Worm (Caenorhabditis elegans) whole organism, early embryonic: Measurements from ENCODE around the gene Y53C12A.7.

ENCODE experiments used
- B0310.2 ChIP-seq: sonication (generic microtip); optimal IDR thresholded peaks from 2 replicates; lab custom pipeline; 2016; ENCODE audit warnings: mild to moderate bottlenecking, missing genetic modification characterization, missing compliant biosample characterization
- F13C5.2 ChIP-seq: sonication (generic microtip); optimal IDR thresholded peaks from 2 replicates; lab custom pipeline; 2017; ENCODE audit warnings: mild to moderate bottlenecking, missing genetic modification characterization, inconsistent platforms, missing compliant biosample characterization
- aly-1 ChIP-seq: sonication (generic microtip); optimal IDR thresholded peaks from 2 replicates; lab custom pipeline; 2016; ENCODE audit warnings: missing genetic modification characterization, missing compliant biosample characterization
- ama-1 ChIP-seq: fragments of 150-350 bp; optimal IDR thresholded peaks from 2 replicates; lab custom pipeline; 2014
- ceh-13 ChIP-seq: fragments of 200-800 bp; sonication (Bioruptor generic); optimal IDR thresholded peaks from 2 replicates; lab custom pipeline; 2018; ENCODE audit warnings: mild to moderate bottlenecking, missing genetic modification characterization, missing compliant biosample characterization
- ceh-36 ChIP-seq: sonication (generic microtip); optimal IDR thresholded peaks from 2 replicates; lab custom pipeline; 2016; ENCODE audit warnings: missing genetic modification characterization, inconsistent platforms, missing compliant biosample characterization
- ets-7 ChIP-seq: sonication (generic microtip); optimal IDR thresholded peaks from 2 replicates; lab custom pipeline; 2016; ENCODE audit warnings: missing genotype, missing genetic modification characterization, missing compliant biosample characterization
- flt-1 ChIP-seq: fragments of 200-800 bp; sonication (Bioruptor generic); IDR thresholded peaks from 2 replicates; pipeline ENCODE4 v1.3.6; 2022; ENCODE audit warnings: missing genetic modification characterization, missing compliant biosample characterization
- hmbx-1 ChIP-seq: sonication (generic microtip); optimal IDR thresholded peaks from 2 replicates; lab custom pipeline; 2016; ENCODE audit warnings: mild to moderate bottlenecking, missing genetic modification characterization, missing compliant biosample characterization
- hmg-4 ChIP-seq: fragments of 200-800 bp; sonication (Bioruptor generic); optimal IDR thresholded peaks from 2 replicates; lab custom pipeline; 2018; ENCODE audit warnings: mild to moderate bottlenecking, missing genetic modification characterization, missing compliant biosample characterization
- hnd-1 ChIP-seq: sonication (generic microtip); optimal IDR thresholded peaks from 2 replicates; lab custom pipeline; 2016; ENCODE audit warnings: missing genetic modification characterization, missing compliant biosample characterization
- pes-1 ChIP-seq: fragments of 200-800 bp; sonication (Bioruptor generic); IDR thresholded peaks from 2 replicates; pipeline ENCODE4 v1.3.6; 2022; ENCODE audit warnings: missing genetic modification reagents, missing genetic modification characterization, missing compliant biosample characterization
- scrt-1 ChIP-seq: fragments of 200-800 bp; sonication (Bioruptor generic); IDR thresholded peaks from 2 replicates; pipeline ENCODE4 v1.3.6; 2022; ENCODE audit warnings: missing genetic modification characterization, missing compliant biosample characterization
- sea-1 ChIP-seq: fragments of 200-800 bp; sonication (Bioruptor generic); conservative IDR thresholded peaks from 2 replicates; pipeline ENCODE4 v1.3.6; 2022; ENCODE audit warnings: missing genetic modification characterization, missing compliant biosample characterization
- tbx-11 ChIP-seq: fragments of 200-800 bp; sonication (Bioruptor generic); IDR thresholded peaks from 2 replicates; pipeline ENCODE4 v1.3.6; 2022; ENCODE audit warnings: missing genetic modification characterization, missing compliant biosample characterization
- tbx-37 ChIP-seq: fragments of 200-800 bp; sonication (Bioruptor generic); conservative IDR thresholded peaks from 2 replicates; pipeline ENCODE4 v1.3.6; 2022; ENCODE audit warnings: missing genetic modification reagents, missing genetic modification characterization, missing compliant biosample characterization
- tra-4 ChIP-seq: sonication (generic microtip); optimal IDR thresholded peaks from 2 replicates; lab custom pipeline; 2017; ENCODE audit warnings: missing genetic modification characterization, missing compliant biosample characterization

Y53C12A.7 gene

ce11 chrII:9660379-9660778, 40.0 kb upstream of the Y53C12A.7 start, which contains the start of gene ZK1320.3:
ZK1320.3 (minus strand) TSS chrII:9660419.
- TF ChIP-seq ets-7 (tag; lab: Kevin White, UChicago) = no peak
- no peak for TF ChIP-seq hmg-4
- no peak for TF ChIP-seq ceh-36 (tag; lab: Kevin White, UChicago)
- TF ChIP-seq ama-1 = no peak
- TF ChIP-seq aly-1 (tag; lab: Kevin White, UChicago) = no peak
- no peak for TF ChIP-seq F13C5.2 (tag; lab: Kevin White, UChicago)
- no peak for TF ChIP-seq sea-1 (GFP tag; lab: Robert Waterston, UW)
- no peak for TF ChIP-seq tbx-37 (GFP tag; lab: Robert Waterston, UW)
- TF ChIP-seq pes-1 (GFP tag; lab: Robert Waterston, UW) = no peak
- no peak for TF ChIP-seq B0310.2
- no peak for TF ChIP-seq scrt-1 (GFP tag; lab: Robert Waterston, UW)
- no peak for TF ChIP-seq tbx-11 (GFP tag; lab: Robert Waterston, UW)
- no peak for TF ChIP-seq hnd-1 (tag; lab: Kevin White, UChicago)

- TF ChIP-seq scrt-1 (GFP tag; lab: Robert Waterston, UW) = no peak
- TF ChIP-seq aly-1 (tag; lab: Kevin White, UChicago) = no peak
- no peak for TF ChIP-seq tbx-11 (GFP tag; lab: Robert Waterston, UW)
- TF ChIP-seq B0310.2 = no peak
- no peak for TF ChIP-seq sea-1 (GFP tag; lab: Robert Waterston, UW)
- TF ChIP-seq tra-4 = no peak
- no peak for TF ChIP-seq flt-1 (GFP tag; lab: Robert Waterston, UW)
- TF ChIP-seq hmbx-1 (tag; lab: Kevin White, UChicago) = no peak
These were observed 38.2 kb upstream of the Y53C12A.7 start for ce11 chrII:9662160-9662559.

DNA sequence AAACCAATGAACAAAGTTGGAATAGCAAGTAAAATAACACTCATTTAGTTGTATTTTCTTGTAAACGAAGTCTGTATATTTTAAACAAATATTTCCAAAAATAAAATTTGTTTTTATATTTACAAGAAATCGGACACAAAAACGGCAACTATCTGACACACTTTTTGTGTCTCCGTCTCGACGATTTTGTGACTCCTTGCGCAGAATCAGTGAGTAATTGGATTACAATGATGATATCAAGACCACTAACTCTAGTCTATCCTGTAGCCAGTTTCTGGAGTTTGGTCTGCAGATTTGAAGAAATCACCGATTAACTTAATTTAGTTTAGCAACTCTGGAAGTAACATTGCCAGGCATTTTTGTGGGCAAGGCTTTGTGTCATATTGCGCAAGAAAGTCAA, 37.5 kb upstream of the Y53C12A.7 start, which contains the start of gene cyp-13A10:
Gene cyp-13A10 (minus strand): TSS at position 88 of the 400 bp plus-strand sequence.
- TF ChIP-seq ama-1 (no peak), tbx-11 (GFP tag; lab: Robert Waterston, UW) (no peak), ets-7 (tag; lab: Kevin White, UChicago) (no peak), ceh-36 (tag; lab: Kevin White, UChicago) (no peak), B0310.2 (no peak), scrt-1 (GFP tag; lab: Robert Waterston, UW) (no peak), pes-1 (GFP tag; lab: Robert Waterston, UW) (no peak), hmg-4 (no peak), tra-4 (no peak)

DNA sequence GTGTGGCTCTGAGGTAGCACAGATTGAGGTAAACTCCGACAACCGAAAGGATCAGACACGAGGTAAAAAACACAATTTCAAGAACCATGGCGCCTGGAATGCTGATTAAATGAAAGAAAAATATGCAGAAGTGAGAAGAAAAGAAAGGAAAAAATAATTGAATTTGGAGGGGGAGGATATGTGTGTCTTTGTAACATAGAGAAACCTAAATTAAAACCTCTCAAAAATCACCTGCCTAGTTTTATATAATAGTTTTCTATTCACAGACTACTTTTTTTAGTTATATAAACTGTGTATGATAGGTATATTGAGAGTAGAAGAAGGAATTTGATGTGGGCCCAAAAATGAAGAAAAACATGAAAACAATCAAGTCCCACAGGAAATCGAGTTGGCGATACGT, 34.8 kb upstream of the Y53C12A.7 start, which contains the start of gene ZK1320.5:
Gene ZK1320.5 (minus strand): TSS at position 101 of the 400 bp plus-strand sequence.
- TF ChIP-seq scrt-1 (GFP tag; lab: Robert Waterston, UW) (no peak), hnd-1 (tag; lab: Kevin White, UChicago) (no peak), ceh-36 (tag; lab: Kevin White, UChicago) (no peak), sea-1 (GFP tag; lab: Robert Waterston, UW) (no peak), B0310.2 (no peak), aly-1 (tag; lab: Kevin White, UChicago) (no peak), tbx-37 (GFP tag; lab: Robert Waterston, UW) (no peak), flt-1 (GFP tag; lab: Robert Waterston, UW) (no peak), ama-1 (no peak), hmbx-1 (tag; lab: Kevin White, UChicago) (no peak), ets-7 (tag; lab: Kevin White, UChicago) (no peak), hmg-4 (no peak), ceh-13 (GFP tag; lab: Kevin White, UChicago) (no peak), pes-1 (GFP tag; lab: Robert Waterston, UW) (no peak), tra-4 (no peak), F13C5.2 (tag; lab: Kevin White, UChicago) (no peak), tbx-11 (GFP tag; lab: Robert Waterston, UW) (no peak)

DNA sequence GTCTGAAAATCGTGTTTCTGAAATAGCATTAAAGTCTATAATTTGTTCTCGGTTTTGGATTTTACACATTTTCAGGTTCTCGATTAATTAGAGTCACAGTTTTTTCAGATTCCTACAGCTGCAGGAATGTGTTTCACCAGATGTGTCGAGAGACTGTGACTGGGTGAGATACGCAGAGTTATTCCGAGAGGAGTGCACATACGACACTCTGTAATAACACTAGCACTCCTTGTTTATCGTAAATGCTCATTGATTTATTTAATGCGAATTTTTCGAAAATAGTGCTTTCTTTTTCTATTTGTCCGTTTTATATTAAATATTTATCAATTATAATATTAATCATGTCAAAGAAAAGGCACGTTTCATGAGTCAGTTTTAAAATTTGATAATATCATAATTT, 33.0 kb upstream of the Y53C12A.7 start, which contains the start of gene ZK1320.11:
Gene ZK1320.11 (plus strand): TSS at position 243 of the 400 bp plus-strand sequence.
- TF ChIP-seq scrt-1 (GFP tag; lab: Robert Waterston, UW) (no peak), flt-1 (GFP tag; lab: Robert Waterston, UW) (no peak), tbx-37 (GFP tag; lab: Robert Waterston, UW) (no peak), ama-1 (no peak), F13C5.2 (tag; lab: Kevin White, UChicago) (no peak), B0310.2 (no peak), tbx-11 (GFP tag; lab: Robert Waterston, UW) (no peak), ceh-36 (tag; lab: Kevin White, UChicago) (no peak), ceh-13 (GFP tag; lab: Kevin White, UChicago) (no peak), tra-4 (no peak), hmbx-1 (tag; lab: Kevin White, UChicago) (no peak), aly-1 (tag; lab: Kevin White, UChicago) (no peak), ets-7 (tag; lab: Kevin White, UChicago) (no peak), hnd-1 (tag; lab: Kevin White, UChicago) (no peak), sea-1 (GFP tag; lab: Robert Waterston, UW) (no peak), pes-1 (GFP tag; lab: Robert Waterston, UW) (no peak), hmg-4 (no peak)

DNA sequence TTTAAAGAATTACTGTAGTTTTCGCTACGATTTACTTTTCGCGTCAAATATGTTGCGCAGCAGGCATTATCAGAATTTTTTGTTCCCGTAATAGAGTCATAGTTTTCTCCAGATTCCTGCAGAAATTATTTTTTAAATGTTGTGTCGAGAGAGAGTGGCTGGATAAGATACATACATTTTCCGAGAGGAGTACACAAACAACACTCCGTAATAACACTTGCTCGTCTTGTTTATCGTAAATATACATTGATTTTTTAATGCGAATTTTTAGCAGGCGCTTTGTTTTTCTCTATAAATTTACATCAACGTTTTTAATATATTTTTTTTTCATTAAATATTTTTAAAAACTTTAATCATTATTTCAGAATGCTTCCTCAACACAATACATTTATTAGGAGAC, 31.4 kb upstream of the Y53C12A.7 start, which contains the start of gene taf-8:
Gene taf-8 (plus strand): TSS at position 360 of the 400 bp plus-strand sequence.
- TF ChIP-seq ceh-13 (GFP tag; lab: Kevin White, UChicago) (no peak), ceh-36 (tag; lab: Kevin White, UChicago) (no peak), tbx-11 (GFP tag; lab: Robert Waterston, UW) (no peak), F13C5.2 (tag; lab: Kevin White, UChicago) (peak; percentile 7), tra-4 (no peak), tbx-37 (GFP tag; lab: Robert Waterston, UW) (no peak)

DNA sequence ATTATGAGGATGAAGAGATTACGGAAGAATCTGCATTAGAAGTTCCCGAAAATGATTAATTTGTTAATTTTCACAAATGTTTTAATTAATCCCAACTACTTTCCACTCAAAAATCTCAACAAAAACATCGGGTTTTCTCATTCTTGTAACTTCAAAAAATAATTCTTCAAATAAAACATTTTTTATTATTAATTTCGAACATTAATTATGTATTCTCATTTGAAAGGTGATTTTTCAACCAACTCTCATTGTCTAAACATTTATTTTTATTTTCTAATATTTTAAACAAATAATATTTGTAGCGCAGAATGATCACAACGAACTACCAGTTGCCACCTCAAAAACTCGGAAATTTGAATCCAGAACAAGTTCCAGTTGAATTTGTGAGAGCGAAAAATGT, 29.0 kb upstream of the Y53C12A.7 start, which contains the start of gene ZK1320.7:
Gene ZK1320.7 (plus strand): TSS at position 301 of the 400 bp plus-strand sequence.
- TF ChIP-seq scrt-1 (GFP tag; lab: Robert Waterston, UW) = no peak
- no peak for TF ChIP-seq ceh-36 (tag; lab: Kevin White, UChicago)
- TF ChIP-seq tbx-11 (GFP tag; lab: Robert Waterston, UW) = no peak
- TF ChIP-seq sea-1 (GFP tag; lab: Robert Waterston, UW) = no peak
- no peak for TF ChIP-seq F13C5.2 (tag; lab: Kevin White, UChicago)
- TF ChIP-seq hmg-4 = no peak
- TF ChIP-seq flt-1 (GFP tag; lab: Robert Waterston, UW) = no peak
- no peak for TF ChIP-seq B0310.2
- TF ChIP-seq tra-4 = no peak
- no peak for TF ChIP-seq hmbx-1 (tag; lab: Kevin White, UChicago)
